Fruit fly (Drosophila melanogaster): ENCODE results near the gene nau.

nau gene

DNA sequence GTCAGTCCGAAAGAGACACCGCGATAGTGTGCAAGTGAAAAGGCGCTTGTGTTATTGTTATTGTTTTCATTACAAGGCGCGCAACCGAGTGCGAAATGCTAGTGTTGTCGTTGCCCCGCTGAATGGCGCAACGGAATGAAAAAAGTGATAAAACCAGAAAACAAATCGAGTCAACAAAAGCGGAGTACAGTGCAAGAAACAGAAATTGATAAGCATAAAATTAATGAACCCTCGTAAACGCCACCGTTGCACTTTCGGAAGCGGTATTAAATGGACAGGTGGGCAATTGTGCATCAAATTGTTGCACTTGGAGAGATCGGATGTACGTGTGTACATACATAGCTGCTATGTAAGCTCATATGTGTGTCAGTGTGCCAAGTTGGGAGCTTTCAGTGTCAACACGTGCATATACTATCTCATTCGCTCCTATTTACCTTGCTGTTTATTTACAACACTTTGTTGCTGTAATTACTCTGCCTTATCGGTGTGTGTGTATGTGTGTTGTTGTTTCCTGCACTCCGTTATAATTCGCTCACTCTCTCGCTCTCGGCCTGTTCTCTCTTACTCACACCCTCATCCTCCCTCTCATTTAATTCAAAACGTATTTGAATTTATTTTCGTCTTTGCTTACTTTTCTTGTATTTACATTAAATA, 5.4 kb upstream of the nau start (continued):
- TF ChIP-seq sqz (GFP tag; optimal IDR thresholded peaks at IDR 0.05) (peak; percentile 49), CG12219 (GFP tag; optimal IDR thresholded peaks at IDR 0.05) (peak; percentile 14), Max (GFP tag; optimal IDR thresholded peaks at IDR 0.05) (peak; percentile 10), dimm (GFP tag; IDR thresholded peaks at IDR 0.05) (peak; percentile 39; the same call in 1 of the 2 replicates), CG2129 (GFP tag; IDR thresholded peaks at IDR 0.05; ENCODE audit: partially characterized antibody) (no peak), ind (GFP tag; optimal IDR thresholded peaks at IDR 0.05) (peak; percentile 18), Stat92E (GFP tag; optimal IDR thresholded peaks at IDR 0.05) (peak in 1 of 3 experiments; percentile 47), CG43689 (GFP tag; IDR thresholded peaks at IDR 0.05) (no peak), CG8478 (optimal IDR thresholded peaks at IDR 0.05) (no peak), ranshi (GFP tag; IDR thresholded peaks at IDR 0.05) (peak; percentile 61; the same call in 1 of the 2 replicates), Fer1 (GFP tag; optimal IDR thresholded peaks at IDR 0.05) (peak; percentile 80), tll (GFP tag; optimal IDR thresholded peaks at IDR 0.05) (no peak), gsb (GFP tag; IDR thresholded peaks at IDR 0.05) (peak; percentile 59; the same call in 1 of the 2 replicates), Sin3A (optimal IDR thresholded peaks at IDR 0.05) (no peak), Side (GFP tag; optimal IDR thresholded peaks at IDR 0.05) (peak; percentile 49), lola (GFP tag; optimal IDR thresholded peaks at IDR 0.05) (no peak), esg (GFP tag; conservative IDR thresholded peaks at IDR 0.05) (no peak), CG13624 (GFP tag; optimal IDR thresholded peaks at IDR 0.05) (no peak), pum (GFP tag; optimal IDR thresholded peaks at IDR 0.05) (peak; percentile 10), CG17328 (GFP tag; IDR thresholded peaks at IDR 0.05) (peak; percentile 38; the same call in 1 of the 2 replicates), CG8290 (GFP tag; optimal IDR thresholded peaks at IDR 0.05) (peak; percentile 37), CG8290 (tag; optimal IDR thresholded peaks at IDR 0.05) (peak in 1 of 2 experiments; percentile 51), twi (tag; optimal IDR thresholded peaks at IDR 0.05) (no peak), CG34422 (GFP tag; IDR thresholded peaks at IDR 0.05) (0 out of 3 replicates have a peak, but pooled peaks have one; percentile 49), zfh1 (GFP tag; IDR thresholded peaks at IDR 0.05) (peak; percentile 77), Awh (GFP tag; IDR thresholded peaks at IDR 0.05) (peak; percentile 91), CG2678 (tag; optimal IDR thresholded peaks at IDR 0.05) (peak; percentile 83), CG15514 (GFP tag; optimal IDR thresholded peaks at IDR 0.05) (peak; percentile 11), CG1602 (GFP tag; optimal IDR thresholded peaks at IDR 0.05) (no peak), seq (GFP tag; IDR thresholded peaks at IDR 0.05) (peak; percentile 38; the same call in 1 of the 2 replicates), sd (tag; optimal IDR thresholded peaks at IDR 0.05) (no peak), grau (tag; optimal IDR thresholded peaks at IDR 0.05) (no peak), E2f2 (GFP tag; IDR thresholded peaks at IDR 0.05) (peak; percentile 36; the same call in 1 of the 2 replicates), CG7357 (GFP tag; IDR thresholded peaks at IDR 0.05) (no peak), nmo (GFP tag; optimal IDR thresholded peaks at IDR 0.05) (no peak), sima (GFP tag; optimal IDR thresholded peaks at IDR 0.05) (no peak), CG31365 (tag; optimal IDR thresholded peaks at IDR 0.05) (peak; percentile 82), CG11696 (GFP tag; IDR thresholded peaks at IDR 0.05) (peak; percentile 56), HmgD (GFP tag; optimal IDR thresholded peaks at IDR 0.05) (no peak), Bteb2 (GFP tag; optimal IDR thresholded peaks at IDR 0.05) (no peak), Xbp1 (GFP tag; optimal IDR thresholded peaks at IDR 0.05) (no peak), HLH54F (GFP tag; optimal IDR thresholded peaks at IDR 0.05) (no peak), pan (optimal IDR thresholded peaks at IDR 0.05) (no peak), pan (GFP tag; optimal IDR thresholded peaks at IDR 0.05 in 1 of 2, IDR thresholded peaks at IDR 0.05 in 1 of 2) (peak in 1 of 2 experiments; percentile 79), Taf1 (GFP tag; IDR thresholded peaks at IDR 0.05) (peak; percentile 15; the same call in 1 of the 2 replicates), pzg (GFP tag; optimal IDR thresholded peaks at IDR 0.05) (no peak), CG17359 (tag; optimal IDR thresholded peaks at IDR 0.05) (peak; percentile 84), CG17568 (GFP tag; optimal IDR thresholded peaks at IDR 0.05) (peak; percentile 48), Med (GFP tag) (peak; percentile 97), Antp (GFP tag; optimal IDR thresholded peaks at IDR 0.05) (no peak), vvl (GFP tag; IDR thresholded peaks at IDR 0.05) (peak; percentile 78)
